Worm (Caenorhabditis elegans) whole organism, late embryonic: ENCODE measurements around the gene nas-3.

Source experiments
- K09A11.1 ChIP-seq: sonication (generic microtip); optimal IDR thresholded peaks from 2 replicates; lab custom pipeline; 2017; ENCODE audit warnings: antibody characterized with exemption, mild to moderate bottlenecking, missing genetic modification characterization, missing compliant biosample characterization; ENCODE audit not compliant: insufficient read depth
- ceh-18 ChIP-seq: sonication (generic microtip); optimal IDR thresholded peaks from 2 replicates; lab custom pipeline; 2016; ENCODE audit warnings: missing genetic modification characterization, missing compliant biosample characterization
- ceh-22 ChIP-seq: sonication (generic microtip); optimal IDR thresholded peaks from 2 replicates; lab custom pipeline; 2017; ENCODE audit warnings: missing biosample characterization, missing genetic modification characterization
- hlh-15 ChIP-seq: sonication (generic microtip); optimal IDR thresholded peaks from 2 replicates; lab custom pipeline; 2016; ENCODE audit warnings: missing genetic modification characterization, missing compliant biosample characterization
- lim-6 ChIP-seq: sonication (generic microtip); optimal IDR thresholded peaks from 2 replicates; lab custom pipeline; 2016; ENCODE audit warnings: missing genetic modification characterization, missing compliant biosample characterization
- lin-11 ChIP-seq: fragments of 200-800 bp; sonication (Bioruptor generic); optimal IDR thresholded peaks from 2 replicates; lab custom pipeline; 2018; ENCODE audit warnings: mild to moderate bottlenecking, missing genetic modification characterization, missing compliant biosample characterization
- nhr-232 ChIP-seq: sonication (generic microtip); optimal IDR thresholded peaks from 2 replicates; lab custom pipeline; 2016; ENCODE audit warnings: missing genetic modification characterization, missing compliant biosample characterization
- pha-4 ChIP-seq: fragments of 150-350 bp; optimal IDR thresholded peaks from 2 replicates; lab custom pipeline; 2018; ENCODE audit warnings: missing biosample characterization, missing genetic modification reagents, missing genetic modification characterization
- pqm-1 ChIP-seq: sonication (generic microtip); optimal IDR thresholded peaks from 2 replicates; lab custom pipeline; 2016; ENCODE audit warnings: missing genetic modification characterization, missing compliant biosample characterization
- tbx-2 ChIP-seq: sonication (generic microtip); optimal IDR thresholded peaks from 2 replicates; lab custom pipeline; 2016; ENCODE audit warnings: missing genetic modification characterization, missing compliant biosample characterization
- tbx-7 ChIP-seq: sonication (generic microtip); optimal IDR thresholded peaks from 2 replicates; lab custom pipeline; 2016; ENCODE audit warnings: missing genotype, missing genetic modification characterization, missing compliant biosample characterization

DNA sequence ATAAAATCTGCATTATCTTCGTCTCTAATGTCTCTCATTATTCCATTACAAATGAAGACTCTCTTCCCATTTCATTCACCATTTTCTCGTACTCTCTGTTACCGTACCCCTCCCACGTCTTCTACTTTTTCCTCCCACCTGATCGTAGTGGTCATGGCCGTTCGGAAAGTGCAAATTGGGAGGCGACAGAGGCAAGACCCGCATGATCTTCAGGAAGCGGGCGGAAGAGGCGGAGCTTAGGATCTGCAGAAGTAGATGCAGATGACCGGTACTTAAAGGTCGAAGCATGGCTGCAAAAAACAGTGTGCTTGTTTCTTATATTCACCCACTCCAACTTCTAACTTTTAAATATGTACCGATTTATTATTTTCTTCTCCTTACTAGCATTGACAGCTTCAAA, at the start of gene nas-3:
- no peak for TF ChIP-seq lin-11 (tag; lab: Kevin White, UChicago)
- TF ChIP-seq ceh-18 (tag; lab: Kevin White, UChicago) = no peak
- no peak for TF ChIP-seq ceh-22 (tag; lab: Kevin White, UChicago)
- no peak for TF ChIP-seq tbx-2 (tag; lab: Kevin White, UChicago)
- no peak for TF ChIP-seq tbx-7 (tag; lab: Kevin White, UChicago)
- TF ChIP-seq lim-6 (tag; lab: Kevin White, UChicago) = no peak
- TF ChIP-seq pqm-1 (tag; lab: Kevin White, UChicago) = no peak
- TF ChIP-seq pha-4 = no peak
- no peak for TF ChIP-seq hlh-15 (tag; lab: Kevin White, UChicago)
- TF ChIP-seq K09A11.1 (tag; lab: Kevin White, UChicago) = no peak
- no peak for TF ChIP-seq nhr-232 (tag; lab: Kevin White, UChicago)
